Fruit fly (Drosophila melanogaster) whole organism, prepupa: ENCODE measurements around the gene CG6083.

ENCODE experiments used
- Blimp-1 ChIP-seq: fragments of 200-800 bp; sonication (Bioruptor generic); optimal IDR thresholded peaks from 3 replicates; lab custom pipeline; 2017; ENCODE audit warnings: missing biosample characterization, missing genetic modification characterization, mild to moderate bottlenecking, moderate library complexity, missing genetic modification reagents
- CG10669 ChIP-seq: fragments of 200-800 bp; sonication (Bioruptor generic); optimal IDR thresholded peaks from 3 replicates; lab custom pipeline; 2018; ENCODE audit warnings: missing biosample characterization, mild to moderate bottlenecking, missing genetic modification characterization, moderate library complexity
- CG15336 ChIP-seq: fragments of 200-800 bp; sonication (Bioruptor generic); IDR thresholded peaks from 2 replicates; pipeline ENCODE4 v1.3.6; 2022; ENCODE audit warnings: missing biosample characterization, missing genetic modification characterization
- CG1621 ChIP-seq: fragments of 200-800 bp; sonication (Bioruptor generic); optimal IDR thresholded peaks from 3 replicates; lab custom pipeline; 2018; ENCODE audit warnings: missing biosample characterization, mild to moderate bottlenecking, missing genetic modification characterization
- CG16779 ChIP-seq: fragments of 200-800 bp; sonication (Bioruptor generic); optimal IDR thresholded peaks from 3 replicates; lab custom pipeline; 2017; ENCODE audit warnings: missing biosample characterization, mild to moderate bottlenecking, missing genetic modification characterization
- CG3032 ChIP-seq: fragments of 200-800 bp; optimal IDR thresholded peaks from 2 replicates; lab custom pipeline; 2019; ENCODE audit warnings: missing biosample characterization, mild to moderate bottlenecking, missing genetic modification characterization, moderate library complexity
- CG32006 ChIP-seq: fragments of 200-800 bp; sonication (Bioruptor generic); optimal IDR thresholded peaks from 3 replicates; lab custom pipeline; 2017; ENCODE audit warnings: missing biosample characterization, mild to moderate bottlenecking, missing genetic modification characterization
- CG3919 ChIP-seq: fragments of 200-800 bp; sonication (Bioruptor generic); optimal IDR thresholded peaks from 3 replicates; lab custom pipeline; 2016; ENCODE audit warnings: missing biosample characterization, missing genetic modification characterization
- CG6276 ChIP-seq: fragments of 200-800 bp; sonication (Bioruptor generic); optimal IDR thresholded peaks from 2 replicates; lab custom pipeline; 2017; ENCODE audit warnings: missing biosample characterization, mild to moderate bottlenecking, missing genetic modification characterization
- CG6792 ChIP-seq: fragments of 200-800 bp; sonication (Bioruptor generic); optimal IDR thresholded peaks from 3 replicates; lab custom pipeline; 2016; ENCODE audit warnings: missing biosample characterization, missing genetic modification characterization
- CG6854 ChIP-seq: fragments of 200-800 bp; sonication (Bioruptor generic); optimal IDR thresholded peaks from 2 replicates; lab custom pipeline; 2017; ENCODE audit warnings: missing biosample characterization, mild to moderate bottlenecking, missing genetic modification characterization
- CG9139 ChIP-seq: fragments of 200-800 bp; sonication (Bioruptor generic); optimal IDR thresholded peaks from 3 replicates; lab custom pipeline; 2017; ENCODE audit warnings: missing biosample characterization, mild to moderate bottlenecking, missing genetic modification characterization
- Eip78C ChIP-seq: fragments of 200-800 bp; sonication (Bioruptor generic); peaks from one replicate; lab custom pipeline; 2016; ENCODE audit warnings: missing biosample characterization, missing genetic modification characterization
- Eip93F ChIP-seq: fragments of 200-800 bp; sonication (Bioruptor generic); optimal IDR thresholded peaks from 2 replicates; lab custom pipeline; 2016; ENCODE audit warnings: missing biosample characterization, mild to moderate bottlenecking, missing genetic modification characterization
- Ets96B ChIP-seq: fragments of 200-800 bp; optimal IDR thresholded peaks from 2 replicates; lab custom pipeline; 2019; ENCODE audit warnings: missing biosample characterization, mild to moderate bottlenecking, missing genetic modification characterization, moderate library complexity
- Hr38 ChIP-seq: sonication (Bioruptor generic); optimal IDR thresholded peaks from 2 replicates; lab custom pipeline; 2016; ENCODE audit warnings: missing biosample characterization, missing genetic modification characterization
- Hr39 ChIP-seq: fragments of 200-800 bp; sonication (Bioruptor generic); optimal IDR thresholded peaks from 2 replicates; lab custom pipeline; 2016; ENCODE audit warnings: missing biosample characterization, missing genetic modification characterization
- Hr4 ChIP-seq: fragments of 200-800 bp; sonication (Bioruptor generic); optimal IDR thresholded peaks from 3 replicates; lab custom pipeline; 2016; ENCODE audit warnings: missing biosample characterization, missing genetic modification characterization
- Lpt ChIP-seq: fragments of 200-800 bp; sonication (Bioruptor generic); optimal IDR thresholded peaks from 3 replicates; lab custom pipeline; 2016; ENCODE audit warnings: missing biosample characterization, missing genetic modification characterization
- OdsH ChIP-seq: fragments of 200-800 bp; sonication (Bioruptor generic); optimal IDR thresholded peaks from 3 replicates; lab custom pipeline; 2016; ENCODE audit warnings: missing biosample characterization, missing genetic modification characterization
- Smox ChIP-seq: fragments of 200-800 bp; sonication (Bioruptor generic); optimal IDR thresholded peaks from 3 replicates; lab custom pipeline; 2016; ENCODE audit warnings: missing biosample characterization, missing genetic modification characterization
- Sox102F ChIP-seq: fragments of 200-800 bp; sonication (Bioruptor generic); optimal IDR thresholded peaks from 2 replicates; lab custom pipeline; 2016; ENCODE audit warnings: missing biosample characterization, mild to moderate bottlenecking, missing genetic modification characterization
- Sox14 ChIP-seq: fragments of 200-800 bp; sonication (Bioruptor generic); optimal IDR thresholded peaks from 3 replicates; lab custom pipeline; 2016; ENCODE audit warnings: missing biosample characterization, missing genetic modification characterization
- acj6 ChIP-seq: fragments of 200-800 bp; sonication (Bioruptor generic); optimal IDR thresholded peaks from 3 replicates; lab custom pipeline; 2016; ENCODE audit warnings: missing biosample characterization, missing genetic modification characterization
- cyc ChIP-seq: fragments of 200-800 bp; sonication (Bioruptor generic); optimal IDR thresholded peaks from 3 replicates; lab custom pipeline; 2016; ENCODE audit warnings: missing biosample characterization, missing genetic modification characterization
- dac ChIP-seq: fragments of 200-800 bp; sonication (Bioruptor generic); optimal IDR thresholded peaks from 2 replicates; lab custom pipeline; 2017; ENCODE audit warnings: missing biosample characterization, mild to moderate bottlenecking, missing genetic modification characterization
- dsx ChIP-seq: fragments of 200-800 bp; optimal IDR thresholded peaks from 3 replicates; lab custom pipeline; 2019; ENCODE audit warnings: missing biosample characterization, mild to moderate bottlenecking, missing genetic modification characterization, moderate library complexity; ENCODE audit not compliant: poor library complexity, severe bottlenecking
- eg ChIP-seq: fragments of 200-800 bp; sonication (Bioruptor generic); IDR thresholded peaks from 3 replicates; pipeline ENCODE4 v1.3.6; 2022; ENCODE audit warnings: missing biosample characterization, missing genetic modification characterization
- esn ChIP-seq: fragments of 200-800 bp; sonication (Bioruptor generic); optimal IDR thresholded peaks from 2 replicates; lab custom pipeline; 2016; ENCODE audit warnings: missing biosample characterization, mild to moderate bottlenecking, missing genetic modification characterization, moderate library complexity
- fd59A ChIP-seq: fragments of 200-800 bp; sonication (Bioruptor generic); optimal IDR thresholded peaks from 2 replicates; lab custom pipeline; 2017; ENCODE audit warnings: missing biosample characterization, mild to moderate bottlenecking, missing genetic modification characterization, missing genetic modification reagents
- fd85E ChIP-seq: fragments of 200-800 bp; sonication (Bioruptor generic); optimal IDR thresholded peaks from 3 replicates; lab custom pipeline; 2016; ENCODE audit warnings: missing biosample characterization, missing genetic modification characterization
- fkh ChIP-seq: fragments of 200-800 bp; sonication (Bioruptor generic); optimal IDR thresholded peaks from 3 replicates; lab custom pipeline; 2017; ENCODE audit warnings: missing biosample characterization, mild to moderate bottlenecking, missing genetic modification characterization, moderate library complexity
- lz ChIP-seq: fragments of 200-800 bp; sonication (Bioruptor generic); optimal IDR thresholded peaks from 3 replicates; lab custom pipeline; 2016; ENCODE audit warnings: missing biosample characterization, missing genetic modification characterization
- net ChIP-seq: fragments of 200-800 bp; sonication (Bioruptor generic); optimal IDR thresholded peaks from 3 replicates; lab custom pipeline; 2016; ENCODE audit warnings: missing biosample characterization, missing genetic modification characterization
- pdm3 ChIP-seq: fragments of 200-800 bp; sonication (Bioruptor generic); optimal IDR thresholded peaks from 3 replicates; lab custom pipeline; 2016; ENCODE audit warnings: missing biosample characterization, missing genetic modification characterization
- salr ChIP-seq, 2 experiments: fragments of 200-800 bp; sonication (Bioruptor generic); optimal IDR thresholded peaks; 3 replicates each; lab custom pipeline; 2016 to 2018; ENCODE audit warnings: missing biosample characterization in 2 of 2, missing genetic modification characterization in 2 of 2, mild to moderate bottlenecking in 1 of 2
- spab ChIP-seq: fragments of 200-800 bp; sonication (Bioruptor generic); optimal IDR thresholded peaks from 2 replicates; lab custom pipeline; 2017; ENCODE audit warnings: missing biosample characterization, mild to moderate bottlenecking, missing genetic modification characterization, missing genetic modification reagents
- ss ChIP-seq, 2 experiments: fragments of 200-800 bp; sonication (Bioruptor generic); optimal IDR thresholded peaks; 2 replicates in 1 of 2; 3 replicates in 1 of 2; lab custom pipeline; 2017 to 2018; ENCODE audit warnings: mild to moderate bottlenecking in 2 of 2, missing biosample characterization in 2 of 2, missing genetic modification characterization in 2 of 2, moderate library complexity in 1 of 2
- svp ChIP-seq: fragments of 200-800 bp; sonication (Bioruptor generic); peaks from one replicate; lab custom pipeline; 2016; ENCODE audit warnings: missing biosample characterization, missing genetic modification characterization
- topi ChIP-seq: fragments of 200-800 bp; sonication (Bioruptor generic); optimal IDR thresholded peaks from 3 replicates; lab custom pipeline; 2016; ENCODE audit warnings: missing biosample characterization, missing genetic modification characterization
- vri ChIP-seq: fragments of 200-800 bp; sonication (Bioruptor generic); optimal IDR thresholded peaks from 3 replicates; lab custom pipeline; 2016; ENCODE audit warnings: missing biosample characterization, mild to moderate bottlenecking, missing genetic modification characterization

The CG6083 gene

dm6 chr3L:11627819-11628483 is 2.0 kb upstream of the CG6083 start, which contains the start of gene Apt1:
Gene Apt1 (plus strand): TSS chr3L:11628037.
- TF ChIP-seq esn (GFP tag; lab: Kevin White, UChicago): peak; percentile 44
- peak; percentile 27 to 41 for TF ChIP-seq ss (GFP tag; optimal IDR thresholded peaks at IDR 0.05; lab: Kevin White, UChicago)
- no peak for TF ChIP-seq eg
- TF ChIP-seq fkh (GFP tag; lab: Kevin White, UChicago): peak; percentile 48
- peak; percentile 11 for TF ChIP-seq lz (GFP tag; lab: Kevin White, UChicago)
- peak; percentile 68 for TF ChIP-seq svp (GFP tag; lab: Kevin White, UChicago)
- TF ChIP-seq salr (GFP tag; optimal IDR thresholded peaks at IDR 0.05; lab: Kevin White, UChicago): no peak
- no peak for TF ChIP-seq vri
- no peak for TF ChIP-seq pdm3 (GFP tag; lab: Kevin White, UChicago)
- no peak for TF ChIP-seq CG15336 (GFP tag; lab: Robert Waterston, UW)
- TF ChIP-seq Smox (GFP tag; lab: Kevin White, UChicago): no peak
- no peak for TF ChIP-seq fd59A (GFP tag; lab: Kevin White, UChicago)
- TF ChIP-seq Ets96B: no peak
- peak; percentile 11 for TF ChIP-seq dsx
- no peak for TF ChIP-seq dac (GFP tag; lab: Kevin White, UChicago)
- TF ChIP-seq Eip78C (GFP tag; lab: Kevin White, UChicago): peak; percentile 39
- TF ChIP-seq CG3032 (tag; lab: Kevin White, UChicago): peak; percentile 6
- TF ChIP-seq fd85E: no peak
- no peak for TF ChIP-seq CG10669 (GFP tag; lab: Kevin White, UChicago)
- TF ChIP-seq Hr39 (GFP tag; lab: Kevin White, UChicago): no peak
- no peak for TF ChIP-seq Lpt
- no peak for TF ChIP-seq spab (GFP tag; lab: Kevin White, UChicago)
- no peak for TF ChIP-seq Hr38
- peak; percentile 4 for TF ChIP-seq OdsH (GFP tag; lab: Kevin White, UChicago)
- peak; percentile 4 for TF ChIP-seq Hr4 (GFP tag; lab: Kevin White, UChicago)
- TF ChIP-seq CG6792: no peak

dm6 chr3L:11626229-11626826 is 403 bp upstream of the CG6083 start, which contains the start of gene PCID2:
Gene PCID2 (plus strand): TSS chr3L:11626441.
- no peak for TF ChIP-seq CG3032 (tag; lab: Kevin White, UChicago)
- TF ChIP-seq Eip78C (GFP tag; lab: Kevin White, UChicago): peak; percentile 16
- peak; percentile 82 for TF ChIP-seq svp (GFP tag; lab: Kevin White, UChicago)

dm6 chr3L:11624281-11624680 is 1.6 kb downstream of the CG6083 start, which contains the start of gene Akr1B:
Gene Akr1B (minus strand): TSS chr3L:11624381.
- TF ChIP-seq CG10669 (GFP tag; lab: Kevin White, UChicago) (no peak), OdsH (GFP tag; lab: Kevin White, UChicago) (no peak), Hr39 (GFP tag; lab: Kevin White, UChicago) (no peak), acj6 (GFP tag; lab: Kevin White, UChicago) (no peak), CG6792 (no peak), vri (no peak), spab (GFP tag; lab: Kevin White, UChicago) (no peak), cyc (GFP tag; lab: Kevin White, UChicago) (no peak), CG6276 (GFP tag; lab: Kevin White, UChicago) (no peak), CG9139 (GFP tag; lab: Kevin White, UChicago) (no peak), CG3919 (GFP tag; lab: Kevin White, UChicago) (no peak), Blimp-1 (no peak)

dm6 chr3L:11623245-11623883 is 2.6 kb downstream of the CG6083 start:
- TF ChIP-seq Eip78C (GFP tag; lab: Kevin White, UChicago): peak; percentile 66
- TF ChIP-seq CG10669 (GFP tag; lab: Kevin White, UChicago): peak; percentile 5
- TF ChIP-seq CG32006 (GFP tag; lab: Kevin White, UChicago): no peak
- TF ChIP-seq fd59A (GFP tag; lab: Kevin White, UChicago): no peak
- peak; percentile 64 for TF ChIP-seq Eip93F (GFP tag; lab: Kevin White, UChicago)
- no peak for TF ChIP-seq Smox (GFP tag; lab: Kevin White, UChicago)
- no peak for TF ChIP-seq Sox14 (GFP tag; lab: Kevin White, UChicago)
- peak; percentile 7 for TF ChIP-seq net
- peak; percentile 4 for TF ChIP-seq CG16779
- TF ChIP-seq CG9139 (GFP tag; lab: Kevin White, UChicago): peak; percentile 18
- no peak for TF ChIP-seq Blimp-1
- TF ChIP-seq CG6854 (GFP tag; lab: Kevin White, UChicago): peak; percentile 48
- TF ChIP-seq svp (GFP tag; lab: Kevin White, UChicago): peak; percentile 50
- no peak for TF ChIP-seq CG1621 (tag; lab: Kevin White, UChicago)
- TF ChIP-seq dsx: peak; percentile 35
- TF ChIP-seq ss (GFP tag; optimal IDR thresholded peaks at IDR 0.05; lab: Kevin White, UChicago): peak; percentile 42 to 53
- TF ChIP-seq esn (GFP tag; lab: Kevin White, UChicago): peak; percentile 25
- no peak for TF ChIP-seq Sox102F (GFP tag; lab: Kevin White, UChicago)
- TF ChIP-seq salr (GFP tag; optimal IDR thresholded peaks at IDR 0.05; lab: Kevin White, UChicago): no peak
- TF ChIP-seq topi (GFP tag; lab: Kevin White, UChicago): peak; percentile 12
